Worm (Caenorhabditis elegans) whole organism, L1 larva: ENCODE measurements around the gene T09D3.9.

Experiments
- C34B4.2 ChIP-seq: sonication (generic microtip); optimal IDR thresholded peaks from 2 replicates; lab custom pipeline; 2017; ENCODE audit warnings: mild to moderate bottlenecking, missing genetic modification characterization, missing compliant biosample characterization
- Y116A8C.19 ChIP-seq: sonication (generic microtip); optimal IDR thresholded peaks from 2 replicates; lab custom pipeline; 2016; ENCODE audit warnings: missing compliant biosample characterization, missing genetic modification characterization, borderline replicate concordance
- ama-1 ChIP-seq: fragments of 150-350 bp; optimal IDR thresholded peaks from 2 replicates; lab custom pipeline; 2014
- blmp-1 ChIP-seq: fragments of 150-350 bp; optimal IDR thresholded peaks from 2 replicates; lab custom pipeline; 2014; ENCODE audit warnings: missing biosample characterization, missing genetic modification characterization
- ces-1 ChIP-seq: fragments of 150-350 bp; optimal IDR thresholded peaks from 2 replicates; lab custom pipeline; 2014; ENCODE audit warnings: missing biosample characterization, missing genetic modification reagents, missing genetic modification characterization
- dsc-1 ChIP-seq: sonication (generic microtip); optimal IDR thresholded peaks from 2 replicates; lab custom pipeline; 2016; ENCODE audit warnings: mild to moderate bottlenecking, missing genetic modification characterization, missing compliant biosample characterization
- efl-1 ChIP-seq, 4 experiments: fragments of 150-350 bp; optimal IDR thresholded peaks in 3 of 4; peaks in 1 of 4; 1 replicate in 1 of 4; 2 replicates in 3 of 4; lab custom pipeline; 2014; ENCODE audit warnings: missing biosample characterization in 2 of 4, missing genetic modification characterization in 2 of 4, missing genetic modification reagents in 2 of 4
- efl-3 ChIP-seq: fragments of 200-800 bp; sonication (Bioruptor generic); optimal IDR thresholded peaks from 2 replicates; lab custom pipeline; 2018; ENCODE audit warnings: mild to moderate bottlenecking, missing genetic modification characterization, missing compliant biosample characterization
- egl-13 ChIP-seq: sonication (generic microtip); optimal IDR thresholded peaks from 2 replicates; lab custom pipeline; 2016; ENCODE audit warnings: missing genotype, missing genetic modification reagents, missing genetic modification characterization, missing compliant biosample characterization
- egl-27 ChIP-seq, 2 experiments: fragments of 150-350 bp in 1 of 2; sonication (generic microtip); optimal IDR thresholded peaks; 3 replicates each; lab custom pipeline; 2017 to 2018; ENCODE audit warnings: missing biosample characterization in 2 of 2, missing genetic modification characterization in 2 of 2, missing genetic modification reagents in 2 of 2
- elt-2 ChIP-seq: sonication (generic microtip); optimal IDR thresholded peaks from 2 replicates; lab custom pipeline; 2016; ENCODE audit warnings: missing genetic modification characterization, mild to moderate bottlenecking, inconsistent platforms, missing compliant biosample characterization, missing genetic modification reagents
- fkh-8 ChIP-seq: sonication (generic microtip); optimal IDR thresholded peaks from 2 replicates; lab custom pipeline; 2016; ENCODE audit warnings: mild to moderate bottlenecking, missing genetic modification characterization, missing compliant biosample characterization
- grh-1 ChIP-seq: fragments of 200-800 bp; sonication (Bioruptor generic); IDR thresholded peaks from 2 replicates; pipeline ENCODE4 v1.3.6; 2022; ENCODE audit warnings: missing genetic modification reagents, missing genetic modification characterization, missing compliant biosample characterization
- hlh-4 ChIP-seq: sonication (generic microtip); optimal IDR thresholded peaks from 2 replicates; lab custom pipeline; 2016; ENCODE audit warnings: mild to moderate bottlenecking, missing genetic modification characterization, missing compliant biosample characterization
- jun-1 ChIP-seq: fragments of 150-350 bp; optimal IDR thresholded peaks from 2 replicates; lab custom pipeline; 2014; ENCODE audit warnings: missing biosample characterization, missing genetic modification reagents, missing genetic modification characterization
- lin-14 ChIP-seq: fragments of 200-800 bp; sonication (Bioruptor generic); optimal IDR thresholded peaks from 2 replicates; lab custom pipeline; 2018; ENCODE audit warnings: mild to moderate bottlenecking, missing genetic modification characterization, moderate library complexity, missing compliant biosample characterization
- lin-15B ChIP-seq: fragments of 150-350 bp; sonication (generic microtip); optimal IDR thresholded peaks from 3 replicates; lab custom pipeline; 2014; ENCODE audit warnings: missing biosample characterization, missing genetic modification characterization
- lin-35 ChIP-seq, 2 experiments: fragments of 150-350 bp; optimal IDR thresholded peaks; 2 replicates each; lab custom pipeline; 2014; ENCODE audit warnings: missing biosample characterization in 2 of 2, missing genetic modification characterization in 2 of 2, missing genetic modification reagents in 2 of 2
- lin-39 ChIP-seq: fragments of 150-350 bp; optimal IDR thresholded peaks from 2 replicates; lab custom pipeline; 2014; ENCODE audit warnings: missing biosample characterization, missing genetic modification reagents, missing genetic modification characterization
- mab-9 ChIP-seq: fragments of 200-800 bp; sonication (Bioruptor generic); IDR thresholded peaks from 2 replicates; pipeline ENCODE4 v1.3.6; 2022; ENCODE audit warnings: missing genetic modification reagents, missing genetic modification characterization, missing compliant biosample characterization
- nhr-71 ChIP-seq: sonication (generic microtip); optimal IDR thresholded peaks from 2 replicates; lab custom pipeline; 2016; ENCODE audit warnings: mild to moderate bottlenecking, missing genetic modification characterization, moderate library complexity, missing compliant biosample characterization
- nhr-76 ChIP-seq: sonication (generic microtip); optimal IDR thresholded peaks from 2 replicates; lab custom pipeline; 2017; ENCODE audit warnings: missing biosample characterization, missing genetic modification characterization
- pqm-1 ChIP-seq: sonication (generic microtip); optimal IDR thresholded peaks from 3 replicates; lab custom pipeline; 2017; ENCODE audit warnings: missing biosample characterization, missing genetic modification characterization
- rnt-1 ChIP-seq: sonication (generic microtip); optimal IDR thresholded peaks from 2 replicates; lab custom pipeline; 2016; ENCODE audit warnings: mild to moderate bottlenecking, missing genetic modification characterization, moderate library complexity, missing compliant biosample characterization
- sox-4 ChIP-seq: sonication (generic microtip); optimal IDR thresholded peaks from 2 replicates; lab custom pipeline; 2016; ENCODE audit warnings: missing genetic modification characterization, missing compliant biosample characterization
- sptf-1 ChIP-seq: fragments of 150-350 bp; optimal IDR thresholded peaks from 2 replicates; lab custom pipeline; 2014; ENCODE audit warnings: missing biosample characterization, missing genetic modification characterization
- tlp-1 ChIP-seq: fragments of 150-350 bp; optimal IDR thresholded peaks from 2 replicates; lab custom pipeline; 2014; ENCODE audit warnings: missing biosample characterization, missing genetic modification characterization
- unc-130 ChIP-seq: fragments of 150-350 bp; optimal IDR thresholded peaks from 2 replicates; lab custom pipeline; 2017; ENCODE audit warnings: missing biosample characterization, missing genetic modification characterization, inconsistent platforms
- unc-98 ChIP-seq: fragments of 200-800 bp; sonication (Bioruptor generic); IDR thresholded peaks from 2 replicates; pipeline ENCODE4 v1.3.6; 2022; ENCODE audit warnings: missing genetic modification characterization, missing compliant biosample characterization
- xbp-1 ChIP-seq: sonication (generic microtip); optimal IDR thresholded peaks from 2 replicates; lab custom pipeline; 2016; ENCODE audit warnings: missing genetic modification characterization, missing compliant biosample characterization
- ztf-11 ChIP-seq, 2 experiments: sonication (generic microtip); optimal IDR thresholded peaks; 2 replicates each; lab custom pipeline; 2016 to 2017; ENCODE audit warnings: missing genetic modification characterization in 2 of 2, missing biosample characterization in 1 of 2, missing compliant biosample characterization in 1 of 2
- ztf-4 ChIP-seq: fragments of 150-350 bp; optimal IDR thresholded peaks from 2 replicates; lab custom pipeline; 2014; ENCODE audit warnings: missing biosample characterization, missing genetic modification characterization

T09D3.9 gene

DNA sequence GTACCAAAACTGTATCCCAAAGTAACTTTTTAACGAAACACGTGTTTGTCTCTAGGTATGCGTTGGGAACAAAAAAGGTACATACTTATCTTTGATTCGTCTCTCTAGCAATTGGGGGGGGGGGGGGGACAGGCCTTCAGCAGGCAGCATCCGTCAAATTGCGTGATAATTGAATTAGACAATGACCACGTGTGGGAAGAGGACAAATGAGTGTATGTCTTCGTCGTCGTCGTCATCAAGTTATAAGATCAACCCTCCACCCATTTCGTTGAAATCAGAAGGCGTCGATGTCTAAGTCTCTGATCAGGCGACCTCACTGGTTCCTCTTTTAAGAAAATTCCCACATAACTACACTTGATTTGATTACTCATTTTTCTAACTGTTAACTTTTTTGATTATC is 42.0 kb upstream of the T09D3.9 start, which contains the start of gene F08F3.4 (continued):
- TF ChIP-seq pqm-1 (no peak), egl-27 (tag; optimal IDR thresholded peaks at IDR 0.05; lab: Kevin White, UChicago) (no peak), sptf-1 (tag; lab: Kevin White, UChicago) (no peak), grh-1 (GFP tag; lab: Robert Waterston, UW) (peak; percentile 76), mab-9 (GFP tag; lab: Robert Waterston, UW) (no peak), xbp-1 (no peak), nhr-71 (tag; lab: Kevin White, UChicago) (peak; percentile 59)

DNA sequence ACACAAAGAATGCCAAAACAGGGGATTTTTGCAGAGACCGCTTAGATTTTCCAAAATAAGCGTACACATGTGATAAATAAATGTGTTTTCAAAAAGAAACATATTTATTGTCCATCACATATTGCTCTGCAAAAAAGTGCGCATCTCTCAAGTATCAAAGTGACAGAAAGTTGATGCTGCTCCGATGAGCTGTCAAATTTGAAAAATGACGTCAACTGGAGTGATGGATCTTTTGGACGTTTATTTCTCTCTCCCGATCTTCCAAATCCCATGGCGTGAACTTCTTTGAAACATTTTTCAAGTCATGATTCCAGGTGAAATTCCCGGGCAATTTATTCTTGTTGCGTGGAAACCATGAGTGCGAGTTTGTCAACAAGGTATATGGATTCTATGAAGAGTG is 40.2 kb upstream of the T09D3.9 start:
- peak; percentile 75 for TF ChIP-seq lin-14 (GFP tag; lab: Kevin White, UChicago)
- TF ChIP-seq hlh-4: no peak
- peak; percentile 31 for TF ChIP-seq nhr-71 (tag; lab: Kevin White, UChicago)
- TF ChIP-seq, all 84 proteins: peak for 2

DNA sequence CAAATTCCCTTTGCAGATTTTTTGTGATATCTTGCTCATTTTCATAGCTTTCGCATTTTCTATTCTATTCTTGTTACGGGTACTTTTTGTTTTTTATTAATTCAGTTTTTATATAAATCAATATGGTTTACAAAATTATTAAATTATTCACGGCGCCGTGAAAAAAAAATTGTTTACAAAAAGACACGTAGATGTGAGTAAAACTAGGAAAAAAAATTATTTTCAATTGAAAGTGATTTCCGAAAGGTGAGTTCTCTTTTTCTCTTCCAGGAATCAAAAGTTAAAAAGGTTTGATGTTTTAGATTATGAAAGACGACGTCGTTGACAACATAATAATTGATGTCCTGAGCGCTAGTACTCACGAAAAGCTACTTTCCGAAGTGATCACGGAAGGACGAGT is 39.5 kb upstream of the T09D3.9 start, which contains the start of gene C25A6.1:
Gene C25A6.1 (plus strand): TSS at position 301 of the 400 bp plus-strand sequence.
- no peak for TF ChIP-seq efl-1 (optimal IDR thresholded peaks at IDR 0.05; lab: Kevin White, UChicago)
- no peak for TF ChIP-seq efl-1 (GFP tag; optimal IDR thresholded peaks at IDR 0.05 in 1 of 2; lab: Kevin White, UChicago)
- TF ChIP-seq nhr-76 (tag; lab: Kevin White, UChicago): no peak
- TF ChIP-seq sptf-1 (tag; lab: Kevin White, UChicago): no peak
- no peak for TF ChIP-seq ztf-4 (tag; lab: Kevin White, UChicago)
- no peak for TF ChIP-seq nhr-71 (tag; lab: Kevin White, UChicago)
- no peak for TF ChIP-seq egl-13 (tag; lab: Kevin White, UChicago)

DNA sequence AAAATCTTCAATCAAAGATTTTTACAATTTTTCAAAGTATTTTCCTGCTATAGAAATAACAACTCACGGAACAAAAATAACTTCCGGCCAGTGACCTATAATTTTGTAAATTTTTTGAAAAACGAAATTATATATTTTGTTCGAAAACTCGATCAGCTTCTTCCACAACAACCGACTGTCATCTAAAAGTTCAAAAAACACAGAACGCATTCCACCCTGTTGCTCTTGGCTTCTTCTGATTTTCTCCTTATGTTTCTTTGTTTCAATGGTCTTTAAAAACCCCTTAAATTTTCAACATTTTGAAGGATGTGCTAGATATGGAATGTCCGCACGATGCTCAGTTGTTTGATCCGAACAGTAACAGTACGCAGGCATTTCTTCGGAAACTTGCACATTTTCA is 36.4 kb upstream of the T09D3.9 start, which contains the start of gene dmsr-7:
Gene dmsr-7 (plus strand): TSS at position 301 of the 400 bp plus-strand sequence.
- TF ChIP-seq dsc-1: no peak
- no peak for TF ChIP-seq mab-9 (GFP tag; lab: Robert Waterston, UW)
- no peak for TF ChIP-seq unc-130
- TF ChIP-seq lin-15B (tag; lab: Kevin White, UChicago): no peak
- TF ChIP-seq fkh-8 (tag; lab: Kevin White, UChicago): no peak

DNA sequence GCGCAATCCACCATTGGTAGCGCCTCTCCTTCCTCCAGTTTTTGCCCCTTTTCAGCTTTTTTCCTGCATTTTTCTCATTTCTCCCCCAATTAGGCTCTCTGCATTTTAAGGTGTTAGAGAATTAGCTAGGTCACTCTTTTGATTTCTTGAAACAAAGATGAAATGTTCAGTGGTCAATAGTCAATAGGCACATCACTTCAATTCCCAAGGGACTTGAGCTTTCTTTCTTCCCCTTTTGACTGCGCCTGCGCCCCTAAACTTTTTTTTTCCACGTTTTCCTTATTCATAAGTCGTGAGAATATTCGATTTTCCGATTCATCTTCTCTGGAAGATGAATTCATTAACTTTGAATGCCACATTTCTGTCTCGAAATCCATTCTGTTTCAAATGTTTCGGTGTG is 35.2 kb upstream of the T09D3.9 start:
- TF ChIP-seq mab-9 (GFP tag; lab: Robert Waterston, UW) (no peak), sox-4 (tag; lab: Kevin White, UChicago) (no peak), lin-14 (GFP tag; lab: Kevin White, UChicago) (peak; percentile 3), efl-3 (no peak), ces-1 (GFP tag; lab: Kevin White, UChicago) (no peak)

DNA sequence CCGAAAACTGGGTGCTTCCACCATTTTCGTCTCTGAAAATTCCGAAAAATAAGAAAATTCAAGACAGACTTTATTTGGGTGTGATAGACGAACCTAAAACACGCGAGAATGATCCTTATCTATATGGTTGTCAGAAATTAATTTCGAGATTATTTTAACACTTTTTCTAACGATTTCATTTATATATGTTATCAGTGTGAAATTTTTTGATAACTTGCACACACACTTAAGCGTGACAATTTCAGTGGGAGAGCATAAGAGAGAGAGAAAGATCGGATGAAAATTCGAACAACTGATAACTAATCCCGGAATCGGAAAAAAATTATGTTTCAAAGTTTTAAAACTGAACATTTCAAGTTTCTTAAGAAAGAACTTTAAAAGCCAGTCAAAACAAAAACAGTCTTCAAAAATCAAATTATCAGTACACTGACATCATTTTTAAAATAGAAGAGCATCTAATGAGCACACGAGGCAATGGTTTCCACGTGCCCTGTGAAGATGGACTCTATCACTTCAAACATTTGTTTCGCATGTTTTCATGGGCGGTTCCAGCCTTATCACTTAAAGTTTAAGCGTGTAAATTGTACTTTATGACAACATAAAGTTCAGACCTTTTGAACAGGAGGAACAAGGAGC is 24.4 kb upstream of the T09D3.9 start, which contains the start of gene C35A11.4:
Gene C35A11.4 (minus strand): TSS at position 156 of the 636 bp plus-strand sequence.
- TF ChIP-seq dsc-1 (no peak), lin-14 (GFP tag; lab: Kevin White, UChicago) (no peak), blmp-1 (tag; lab: Kevin White, UChicago) (no peak), jun-1 (no peak), pqm-1 (peak; percentile 27), ces-1 (GFP tag; lab: Kevin White, UChicago) (no peak), ama-1 (lab: Kevin White, UChicago) (no peak), nhr-71 (tag; lab: Kevin White, UChicago) (peak; percentile 9), ztf-11 (tag; optimal IDR thresholded peaks at IDR 0.05; lab: Kevin White, UChicago) (no peak), efl-3 (no peak), C34B4.2 (tag; lab: Kevin White, UChicago) (no peak), tlp-1 (tag; lab: Kevin White, UChicago) (peak; percentile 56), unc-98 (no peak), elt-2 (tag; lab: Kevin White, UChicago) (peak; percentile 97), lin-39 (tag; lab: Kevin White, UChicago) (no peak), lin-35 (GFP tag; optimal IDR thresholded peaks at IDR 0.05; lab: Kevin White, UChicago) (peak in 1 of 2 experiments; percentile 23), rnt-1 (no peak), Y116A8C.19 (tag; lab: Kevin White, UChicago) (no peak)
- TF ChIP-seq, all 84 proteins: peak for 5
